Worm (Caenorhabditis elegans): ENCODE data around the gene klp-19.

DNA sequence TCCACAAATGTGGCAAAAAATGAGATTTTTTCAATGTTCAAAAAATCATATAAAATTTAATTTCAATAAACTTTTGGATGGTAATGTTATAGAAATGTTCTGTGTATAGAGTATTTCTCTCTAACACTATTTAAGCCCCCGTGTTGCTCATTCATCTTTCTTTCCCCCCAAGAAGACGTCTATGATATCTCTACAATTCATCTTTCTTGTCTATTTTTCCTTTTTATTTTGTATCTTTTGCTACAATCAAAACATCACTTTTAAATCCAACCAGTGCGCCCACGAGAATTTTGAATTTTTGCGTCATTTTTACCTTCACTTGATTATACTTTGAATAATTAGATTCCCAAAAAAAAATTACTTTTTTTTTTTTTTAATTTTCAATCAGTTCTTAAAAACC lies 34.3 kb downstream of the klp-19 start:
- TF ChIP-seq ceh-32 (tag; optimal IDR thresholded peaks at IDR 0.05; ENCODE audit: poor library complexity) (no peak), vab-7 (GFP tag; IDR thresholded peaks at IDR 0.05) (no peak), daf-19 (GFP tag; conservative IDR thresholded peaks at IDR 0.05) (no peak), lin-39 (tag; optimal IDR thresholded peaks at IDR 0.05) (no peak), dpl-1 (GFP tag; optimal IDR thresholded peaks at IDR 0.05) (no peak), ZK546.5 (tag; optimal IDR thresholded peaks at IDR 0.05) (no peak), rbr-2 (tag; optimal IDR thresholded peaks at IDR 0.05) (no peak), nhr-76 (tag; optimal IDR thresholded peaks at IDR 0.05) (no peak), nhr-10 (tag; optimal IDR thresholded peaks at IDR 0.05) (no peak), nhr-6 (tag; optimal IDR thresholded peaks at IDR 0.05) (no peak)

Data from whole organism, L4 larva.